Worm (Caenorhabditis elegans): Measurements from ENCODE around the gene C52E4.12.

The C52E4.12 gene

ce11 chrV:12024273-12024672, 28.3 kb downstream of the C52E4.12 start (continued):
- no peak for TF ChIP-seq C34B4.2 (tag; optimal IDR thresholded peaks at IDR 0.05)
- no peak for TF ChIP-seq C16A3.4 (tag; optimal IDR thresholded peaks at IDR 0.05)
- TF ChIP-seq lsy-2 (tag; optimal IDR thresholded peaks at IDR 0.05): peak in 1 of 2 experiments; percentile 3
- TF ChIP-seq blmp-1 (tag; optimal IDR thresholded peaks at IDR 0.05): no peak
- TF ChIP-seq snpc-4 (tag; optimal IDR thresholded peaks at IDR 0.05): no peak
- TF ChIP-seq unc-98 (GFP tag; IDR thresholded peaks at IDR 0.05): no peak
- TF ChIP-seq efl-3 (GFP tag; optimal IDR thresholded peaks at IDR 0.05): no peak
- TF ChIP-seq aly-2 (tag; optimal IDR thresholded peaks at IDR 0.05): no peak
- TF ChIP-seq nhr-77 (tag; optimal IDR thresholded peaks at IDR 0.05): no peak
- no peak for TF ChIP-seq nhr-12 (tag; optimal IDR thresholded peaks at IDR 0.05)
- peak in 1 of 2 experiments; percentile 8 for TF ChIP-seq mdl-1 (tag; optimal IDR thresholded peaks at IDR 0.05)
- no peak for TF ChIP-seq nhr-11 (tag; optimal IDR thresholded peaks at IDR 0.05)
- TF ChIP-seq lin-39 (tag; optimal IDR thresholded peaks at IDR 0.05): no peak
- no peak for TF ChIP-seq sox-4 (tag; optimal IDR thresholded peaks at IDR 0.05)
- peak; percentile 53 for TF ChIP-seq tbx-2 (tag; optimal IDR thresholded peaks at IDR 0.05)
- peak; percentile 71 for TF ChIP-seq fkh-10 (GFP tag; optimal IDR thresholded peaks at IDR 0.05)
- TF ChIP-seq nhr-84 (tag; optimal IDR thresholded peaks at IDR 0.05): no peak
- TF ChIP-seq ceh-8 (GFP tag; optimal IDR thresholded peaks at IDR 0.05): peak; percentile 73
- no peak for TF ChIP-seq nhr-20 (tag; optimal IDR thresholded peaks at IDR 0.05)
- TF ChIP-seq hlh-4 (tag; optimal IDR thresholded peaks at IDR 0.05): no peak
- no peak for TF ChIP-seq ceh-90 (tag; optimal IDR thresholded peaks at IDR 0.05)
- TF ChIP-seq unc-130 (tag; optimal IDR thresholded peaks at IDR 0.05): no peak
- peak; percentile 9 for TF ChIP-seq ztf-4 (tag; optimal IDR thresholded peaks at IDR 0.05)
- peak; percentile 20 for TF ChIP-seq dsc-1 (tag; optimal IDR thresholded peaks at IDR 0.05)
- no peak for TF ChIP-seq dpl-1 (GFP tag; optimal IDR thresholded peaks at IDR 0.05)
- TF ChIP-seq nhr-19 (GFP tag; conservative IDR thresholded peaks at IDR 0.05): 0 out of 2 replicates have a peak, but pooled peaks have one; percentile 6
- no peak for TF ChIP-seq nhr-28 (tag; optimal IDR thresholded peaks at IDR 0.05)
- peak; percentile 2 for TF ChIP-seq mep-1 (tag; optimal IDR thresholded peaks at IDR 0.05)
- no peak for TF ChIP-seq C04F5.9 (tag; optimal IDR thresholded peaks at IDR 0.05)
- TF ChIP-seq lin-14 (GFP tag; optimal IDR thresholded peaks at IDR 0.05): peak; percentile 88
- no peak for TF ChIP-seq F16B12.6 (tag; optimal IDR thresholded peaks at IDR 0.05)
- no peak for TF ChIP-seq ztf-11 (tag; optimal IDR thresholded peaks at IDR 0.05)

DNA sequence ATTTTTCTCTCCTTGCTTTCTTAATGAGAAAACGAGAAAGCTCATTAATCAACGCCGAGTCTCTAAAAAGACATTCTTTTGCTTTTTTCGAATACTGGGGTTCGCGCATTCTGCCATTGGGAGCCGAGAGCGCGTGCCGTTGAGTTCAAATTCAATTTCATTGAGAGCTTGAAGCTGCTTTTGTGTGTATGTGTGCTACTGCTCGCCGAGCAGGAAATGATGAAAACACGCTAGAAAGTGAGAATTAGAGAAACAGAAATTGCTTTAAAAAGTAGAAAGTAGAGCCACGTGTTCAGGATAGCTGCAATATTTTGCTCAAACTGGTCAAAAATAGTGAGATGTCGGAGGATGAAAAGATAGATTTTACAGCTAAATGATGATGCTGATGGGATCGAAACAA, 29.7 kb downstream of the C52E4.12 start:
- TF ChIP-seq ceh-82 (tag; optimal IDR thresholded peaks at IDR 0.05) (peak in 1 of 3 experiments; percentile 36), snu-23 (GFP tag; optimal IDR thresholded peaks at IDR 0.05) (peak; percentile 1), lsy-2 (tag; optimal IDR thresholded peaks at IDR 0.05) (peak in 1 of 2 experiments; percentile 33), aha-1 (tag; optimal IDR thresholded peaks at IDR 0.05) (no peak), egl-13 (tag; optimal IDR thresholded peaks at IDR 0.05) (peak; percentile 10), mep-1 (tag; optimal IDR thresholded peaks at IDR 0.05) (peak; percentile 45), skn-1 (tag; optimal IDR thresholded peaks at IDR 0.05) (peak; percentile 2), tlp-1 (tag; optimal IDR thresholded peaks at IDR 0.05) (no peak), mef-2 (tag; optimal IDR thresholded peaks at IDR 0.05) (no peak), efl-1 (optimal IDR thresholded peaks at IDR 0.05) (no peak), efl-1 (GFP tag; optimal IDR thresholded peaks at IDR 0.05 in 1 of 2) (peak in 1 of 2 experiments; percentile 77), fkh-10 (GFP tag; optimal IDR thresholded peaks at IDR 0.05) (peak; percentile 85), pax-3 (tag; optimal IDR thresholded peaks at IDR 0.05) (peak; percentile 15), snpc-4 (tag; optimal IDR thresholded peaks at IDR 0.05) (no peak), dpl-1 (GFP tag; optimal IDR thresholded peaks at IDR 0.05) (peak in 1 of 3 experiments; percentile 6), lin-14 (GFP tag; optimal IDR thresholded peaks at IDR 0.05) (peak; percentile 87), vab-15 (tag; optimal IDR thresholded peaks at IDR 0.05) (no peak), alr-1 (tag; optimal IDR thresholded peaks at IDR 0.05; ENCODE audit: borderline replicate concordance) (no peak), rnt-1 (tag; optimal IDR thresholded peaks at IDR 0.05) (peak; percentile 15), swsn-7 (tag; optimal IDR thresholded peaks at IDR 0.05) (peak; percentile 10), fkh-8 (tag; optimal IDR thresholded peaks at IDR 0.05) (peak; percentile 64), nhr-71 (tag; optimal IDR thresholded peaks at IDR 0.05) (peak; percentile 46), nhr-28 (tag; optimal IDR thresholded peaks at IDR 0.05) (no peak)
